Fruit fly (Drosophila melanogaster) whole organism: ENCODE results near the gene CtsF.

Experiments used
- CG8478 ChIP-seq: fragments of >200 bp; optimal IDR thresholded peaks from 2 replicates; lab custom pipeline; 2018; ENCODE audit warnings: inconsistent platforms
- Dll ChIP-seq: fragments of >200 bp; optimal IDR thresholded peaks from 2 replicates; lab custom pipeline; 2017
- EcR ChIP-seq, 2 experiments: fragments of >200 bp; optimal IDR thresholded peaks; 2 replicates each; lab custom pipeline; 2017; ENCODE audit warnings: missing biosample characterization in 2 of 2, missing genetic modification characterization in 2 of 2, missing genetic modification reagents in 2 of 2
- pan ChIP-seq: fragments of >200 bp; optimal IDR thresholded peaks from 2 replicates; lab custom pipeline; 2017
- psq ChIP-seq: fragments of >200 bp; optimal IDR thresholded peaks from 2 replicates; lab custom pipeline; 2017
- usp ChIP-seq: fragments of >200 bp; optimal IDR thresholded peaks from 2 replicates; lab custom pipeline; 2017; ENCODE audit warnings: missing biosample characterization, missing genetic modification characterization, mixed read lengths

Gene CtsF

dm6 chr3R:5251243-5251865, at the start of gene CtsF:
TSS of gene CtsF (minus strand) at chr3R:5251745.
- TF ChIP-seq pan (lab: Kevin White, UChicago) (no peak), psq (no peak), CG8478 (peak; percentile 48), EcR (GFP tag; optimal IDR thresholded peaks at IDR 0.05; lab: Kevin White, UChicago) (no peak), usp (GFP tag; lab: Kevin White, UChicago) (no peak), Dll (lab: Kevin White, UChicago) (no peak)

- TF ChIP-seq psq (no peak), EcR (GFP tag; optimal IDR thresholded peaks at IDR 0.05; lab: Kevin White, UChicago) (no peak), pan (lab: Kevin White, UChicago) (no peak)
Observed at dm6 chr3R:5300620-5301019, 49.1 kb upstream of the CtsF start.

dm6 chr3R:5299569-5300195, 48.1 kb upstream of the CtsF start, which contains the start of gene Tim17b1:
TSS of gene Tim17b1 (plus strand) at chr3R:5300145.
- TF ChIP-seq psq (no peak), pan (lab: Kevin White, UChicago) (no peak), EcR (GFP tag; optimal IDR thresholded peaks at IDR 0.05; lab: Kevin White, UChicago) (no peak), Dll (lab: Kevin White, UChicago) (no peak), CG8478 (no peak), usp (GFP tag; lab: Kevin White, UChicago) (no peak)

dm6 chr3R:5298599-5299307, 47.2 kb upstream of the CtsF start:
- no peak for TF ChIP-seq CG8478

dm6 chr3R:5297315-5297714, 45.8 kb upstream of the CtsF start:
- TF ChIP-seq psq (no peak), usp (GFP tag; lab: Kevin White, UChicago) (no peak), pan (lab: Kevin White, UChicago) (no peak), EcR (GFP tag; optimal IDR thresholded peaks at IDR 0.05; lab: Kevin White, UChicago) (no peak), CG8478 (no peak), Dll (lab: Kevin White, UChicago) (no peak)

dm6 chr3R:5295090-5295489, 43.5 kb upstream of the CtsF start:
- no peak for TF ChIP-seq CG8478
- no peak for TF ChIP-seq psq
- TF ChIP-seq pan (lab: Kevin White, UChicago): no peak
- no peak for TF ChIP-seq EcR (GFP tag; optimal IDR thresholded peaks at IDR 0.05; lab: Kevin White, UChicago)
- TF ChIP-seq Dll (lab: Kevin White, UChicago): no peak
- TF ChIP-seq usp (GFP tag; lab: Kevin White, UChicago): no peak

- TF ChIP-seq usp (GFP tag; lab: Kevin White, UChicago): no peak
- no peak for TF ChIP-seq pan (lab: Kevin White, UChicago)
- TF ChIP-seq EcR (GFP tag; optimal IDR thresholded peaks at IDR 0.05; lab: Kevin White, UChicago): no peak
- no peak for TF ChIP-seq CG8478
- no peak for TF ChIP-seq Dll (lab: Kevin White, UChicago)
- no peak for TF ChIP-seq psq
Observed at dm6 chr3R:5290738-5291137, 39.2 kb upstream of the CtsF start.

dm6 chr3R:5287965-5288364, 36.4 kb upstream of the CtsF start:
- no peak for TF ChIP-seq Dll (lab: Kevin White, UChicago)
- no peak for TF ChIP-seq usp (GFP tag; lab: Kevin White, UChicago)
- TF ChIP-seq EcR (GFP tag; optimal IDR thresholded peaks at IDR 0.05; lab: Kevin White, UChicago): no peak
- TF ChIP-seq psq: no peak
- no peak for TF ChIP-seq CG8478
- no peak for TF ChIP-seq pan (lab: Kevin White, UChicago)

dm6 chr3R:5286918-5287636, 35.5 kb upstream of the CtsF start:
- no peak for TF ChIP-seq CG8478

- no peak for TF ChIP-seq psq
- no peak for TF ChIP-seq EcR (GFP tag; optimal IDR thresholded peaks at IDR 0.05; lab: Kevin White, UChicago)
- no peak for TF ChIP-seq pan (lab: Kevin White, UChicago)
- no peak for TF ChIP-seq usp (GFP tag; lab: Kevin White, UChicago)
- TF ChIP-seq CG8478: no peak
- TF ChIP-seq Dll (lab: Kevin White, UChicago): no peak
Observed at dm6 chr3R:5285937-5286336, 34.4 kb upstream of the CtsF start.

- no peak for TF ChIP-seq EcR (GFP tag; optimal IDR thresholded peaks at IDR 0.05; lab: Kevin White, UChicago)
- TF ChIP-seq pan (lab: Kevin White, UChicago): no peak
- TF ChIP-seq usp (GFP tag; lab: Kevin White, UChicago): no peak
- TF ChIP-seq Dll (lab: Kevin White, UChicago): no peak
- TF ChIP-seq CG8478: no peak
- TF ChIP-seq psq: no peak
Observed at dm6 chr3R:5283360-5283963, 31.9 kb upstream of the CtsF start.
